Worm (Caenorhabditis elegans) whole organism, L2 larva: Measurements from ENCODE around the gene R13D11.4.
"Not testable (repeated sequence)": the region's sequence is repeated elsewhere in the genome, so short reads cannot be mapped to it uniquely, and the experiment has no call there.

Experiments used
- ceh-82 ChIP-seq: fragments of 150-350 bp; optimal IDR thresholded peaks from 2 replicates; lab custom pipeline; 2014; ENCODE audit warnings: missing biosample characterization, missing genetic modification characterization
- mab-5 ChIP-seq: fragments of 150-350 bp; optimal IDR thresholded peaks from 2 replicates; lab custom pipeline; 2014; ENCODE audit warnings: missing biosample characterization, missing genetic modification characterization

DNA sequence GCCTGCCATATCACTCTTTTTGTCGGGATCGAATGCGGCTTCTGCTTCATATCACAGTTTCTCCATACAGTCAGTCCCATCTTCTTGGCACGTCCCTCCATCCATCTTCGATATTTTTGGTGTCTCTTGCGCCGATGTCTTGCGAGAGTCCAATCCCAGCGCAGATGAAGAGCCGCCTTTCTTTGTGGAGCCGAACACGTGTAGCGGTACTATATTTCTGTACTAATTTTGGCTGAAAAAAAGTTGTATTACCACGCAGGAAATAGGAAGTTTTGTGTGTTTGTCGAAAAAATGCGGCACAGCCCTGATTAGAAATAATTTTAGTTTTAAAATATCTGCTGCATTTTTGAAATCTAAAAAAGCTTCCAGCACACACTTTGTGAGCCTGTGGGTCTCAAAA lies 32.5 kb downstream of the R13D11.4 start, which contains the start of gene K09C6.8:
- TF ChIP-seq ceh-82, mab-5 (tag; lab: Kevin White, UChicago): not testable (repeated sequence)
